Fruit fly (Drosophila melanogaster) whole organism, embryonic: Measurements from ENCODE around the gene CG34107.

Experiments used
- Antp ChIP-seq: fragments of 200-800 bp; sonication (Bioruptor generic); optimal IDR thresholded peaks from 3 replicates; lab custom pipeline; 2016; ENCODE audit warnings: missing biosample characterization, missing genetic modification characterization
- Awh ChIP-seq: fragments of 200-800 bp; sonication (Bioruptor generic); IDR thresholded peaks from 2 replicates; pipeline ENCODE4, ENCODE4 v1.3.6; 2022; ENCODE audit warnings: missing biosample characterization, missing genetic modification characterization
- CG10209 ChIP-seq: fragments of 200-800 bp; sonication (Bioruptor generic); optimal IDR thresholded peaks from 3 replicates; lab custom pipeline; 2017; ENCODE audit warnings: missing biosample characterization, mild to moderate bottlenecking, missing genetic modification characterization, missing genetic modification reagents
- CG11456 ChIP-seq: fragments of 200-800 bp; sonication (Bioruptor generic); IDR thresholded peaks from 3 replicates; pipeline ENCODE4 v1.3.6; 2022; ENCODE audit warnings: missing biosample characterization, missing genetic modification characterization
- CG11696 ChIP-seq: fragments of 200-800 bp; sonication (Bioruptor generic); IDR thresholded peaks from 2 replicates; pipeline ENCODE4 v1.3.6; 2022; ENCODE audit warnings: missing biosample characterization, missing genetic modification characterization
- CG12299 ChIP-seq: fragments of 200-800 bp; sonication (Bioruptor generic); optimal IDR thresholded peaks from 2 replicates; lab custom pipeline; 2018; ENCODE audit warnings: missing biosample characterization, mild to moderate bottlenecking, missing genetic modification characterization
- CG13775 ChIP-seq: fragments of 200-800 bp; sonication (Bioruptor generic); optimal IDR thresholded peaks from 3 replicates; lab custom pipeline; 2017; ENCODE audit warnings: missing biosample characterization, mild to moderate bottlenecking, missing genetic modification characterization
- CG14710 ChIP-seq: fragments of 200-800 bp; sonication (Bioruptor generic); optimal IDR thresholded peaks from 3 replicates; lab custom pipeline; 2019; ENCODE audit warnings: missing biosample characterization, mild to moderate bottlenecking, missing genetic modification characterization, moderate library complexity
- CG14965 ChIP-seq: fragments of 200-800 bp; sonication (Bioruptor generic); optimal IDR thresholded peaks from 2 replicates; lab custom pipeline; 2016; ENCODE audit warnings: missing biosample characterization, missing genetic modification characterization, borderline replicate concordance
- CG15269 ChIP-seq: fragments of 200-800 bp; sonication (Bioruptor generic); optimal IDR thresholded peaks from 2 replicates; lab custom pipeline; 2018; ENCODE audit warnings: missing biosample characterization, mild to moderate bottlenecking, missing genetic modification characterization, moderate library complexity
- CG15696 ChIP-seq: fragments of 200-800 bp; sonication (Bioruptor generic); optimal IDR thresholded peaks from 2 replicates; lab custom pipeline; 2019; ENCODE audit warnings: missing biosample characterization, mild to moderate bottlenecking, missing genetic modification characterization, moderate library complexity
- CG17912 ChIP-seq: fragments of 200-800 bp; sonication (Bioruptor generic); optimal IDR thresholded peaks from 2 replicates; lab custom pipeline; 2018; ENCODE audit warnings: missing biosample characterization, mild to moderate bottlenecking, missing genetic modification characterization
- CG2712 ChIP-seq: fragments of 200-800 bp; optimal IDR thresholded peaks from 3 replicates; lab custom pipeline; 2019; ENCODE audit warnings: missing biosample characterization, mild to moderate bottlenecking, missing genetic modification characterization, moderate library complexity
- CG3065 ChIP-seq: fragments of 200-800 bp; sonication (Bioruptor generic); optimal IDR thresholded peaks from 2 replicates; lab custom pipeline; 2016; ENCODE audit warnings: missing biosample characterization, missing genetic modification characterization
- CG31388 ChIP-seq: fragments of 200-800 bp; sonication (Bioruptor generic); optimal IDR thresholded peaks from 2 replicates; lab custom pipeline; 2016; ENCODE audit warnings: missing biosample characterization, missing genetic modification characterization
- CG4328 ChIP-seq: fragments of 200-800 bp; sonication (Bioruptor generic); optimal IDR thresholded peaks from 3 replicates; lab custom pipeline; 2017; ENCODE audit warnings: missing biosample characterization, missing genetic modification reagents, missing genetic modification characterization
- CG6175 ChIP-seq: fragments of 200-800 bp; sonication (Bioruptor generic); IDR thresholded peaks from 3 replicates; pipeline ENCODE4 v1.3.6; 2022; ENCODE audit warnings: missing biosample characterization, missing genetic modification characterization
- CG7786 ChIP-seq: fragments of 200-800 bp; sonication (Bioruptor generic); optimal IDR thresholded peaks from 2 replicates; lab custom pipeline; 2016; ENCODE audit warnings: missing biosample characterization, missing genetic modification characterization
- CG8388 ChIP-seq: fragments of 200-800 bp; sonication (Bioruptor generic); optimal IDR thresholded peaks from 2 replicates; lab custom pipeline; 2019; ENCODE audit warnings: missing biosample characterization, mild to moderate bottlenecking, missing genetic modification characterization, moderate library complexity
- CG9727 ChIP-seq: fragments of 200-800 bp; sonication (Bioruptor generic); optimal IDR thresholded peaks from 3 replicates; lab custom pipeline; 2017; ENCODE audit warnings: missing biosample characterization, mild to moderate bottlenecking, missing genetic modification characterization
- CG9876 ChIP-seq: fragments of 200-800 bp; sonication (Bioruptor generic); optimal IDR thresholded peaks from 2 replicates; lab custom pipeline; 2016; ENCODE audit warnings: missing biosample characterization, missing genetic modification characterization
- Dbx ChIP-seq: fragments of 200-800 bp; sonication (Bioruptor generic); IDR thresholded peaks from 3 replicates; pipeline ENCODE4 v1.3.6; 2022; ENCODE audit warnings: missing biosample characterization, missing genetic modification characterization
- Dek ChIP-seq: fragments of 200-800 bp; sonication (Bioruptor generic); optimal IDR thresholded peaks from 3 replicates; lab custom pipeline; 2019; ENCODE audit warnings: missing biosample characterization, mild to moderate bottlenecking, missing genetic modification characterization, moderate library complexity
- Dfd ChIP-seq, 2 experiments: fragments of >200 bp; optimal IDR thresholded peaks; 2 replicates each; lab custom pipeline; 2017; ENCODE audit warnings: missing biosample characterization in 2 of 2, missing genetic modification characterization in 2 of 2
- Fer3 ChIP-seq: fragments of 200-800 bp; sonication (Bioruptor generic); optimal IDR thresholded peaks from 2 replicates; lab custom pipeline; 2018; ENCODE audit warnings: missing biosample characterization, mild to moderate bottlenecking, missing genetic modification characterization, moderate library complexity
- GATAe ChIP-seq: fragments of 200-800 bp; sonication (Bioruptor generic); conservative IDR thresholded peaks from 2 replicates; pipeline ENCODE4 v1.3.6; 2022; ENCODE audit warnings: missing biosample characterization, missing genetic modification characterization
- Mes4 ChIP-seq: fragments of 200-800 bp; sonication (Bioruptor generic); optimal IDR thresholded peaks from 2 replicates; lab custom pipeline; 2016; ENCODE audit warnings: missing biosample characterization, missing genetic modification characterization
- Neu2 ChIP-seq: fragments of 200-800 bp; sonication (Bioruptor generic); optimal IDR thresholded peaks from 3 replicates; lab custom pipeline; 2016; ENCODE audit warnings: missing biosample characterization, missing genetic modification characterization, borderline replicate concordance
- Trl ChIP-seq, 3 experiments: fragments of >200 bp in 2 of 3; fragments of 200-800 bp in 1 of 3; sonication (Bioruptor generic) in 1 of 3; optimal IDR thresholded peaks; 2 replicates in 1 of 3; 3 replicates in 2 of 3; lab custom pipeline; 2016 to 2017; ENCODE audit warnings: missing biosample characterization in 1 of 3, missing genetic modification characterization in 1 of 3
- Xbp1 ChIP-seq: fragments of 200-800 bp; sonication (Bioruptor generic); optimal IDR thresholded peaks from 3 replicates; lab custom pipeline; 2016; ENCODE audit warnings: missing biosample characterization, mild to moderate bottlenecking, missing genetic modification characterization
- az2 ChIP-seq: fragments of 200-800 bp; sonication (Bioruptor generic); optimal IDR thresholded peaks from 3 replicates; lab custom pipeline; 2016; ENCODE audit warnings: missing biosample characterization, missing genetic modification characterization
- cad ChIP-seq: fragments of >200 bp; optimal IDR thresholded peaks from 2 replicates; lab custom pipeline; 2017; ENCODE audit warnings: missing biosample characterization, missing genetic modification characterization
- cg ChIP-seq: fragments of 200-800 bp; sonication (Bioruptor generic); optimal IDR thresholded peaks from 3 replicates; lab custom pipeline; 2019; ENCODE audit warnings: missing biosample characterization, mild to moderate bottlenecking, missing genetic modification characterization, moderate library complexity
- chif ChIP-seq, 2 experiments: fragments of 200-800 bp; sonication (Bioruptor generic); optimal IDR thresholded peaks; 3 replicates each; lab custom pipeline; 2016; ENCODE audit warnings: missing biosample characterization in 2 of 2, missing genetic modification characterization in 2 of 2
- chm ChIP-seq: fragments of 200-800 bp; sonication (Bioruptor generic); IDR thresholded peaks from 2 replicates; pipeline ENCODE4 v1.3.6; 2022; ENCODE audit warnings: missing biosample characterization, missing genetic modification characterization
- crp ChIP-seq, 2 experiments: fragments of 200-800 bp; sonication (Bioruptor generic); optimal IDR thresholded peaks; 2 replicates in 1 of 2; 3 replicates in 1 of 2; lab custom pipeline; 2017; ENCODE audit warnings: missing biosample characterization in 2 of 2, missing genetic modification characterization in 2 of 2, mild to moderate bottlenecking in 1 of 2, moderate library complexity in 1 of 2
- dimm ChIP-seq: fragments of 200-800 bp; sonication (Bioruptor generic); IDR thresholded peaks from 2 replicates; pipeline ENCODE4 v1.3.6; 2022; ENCODE audit warnings: missing biosample characterization, missing genetic modification characterization
- dysf ChIP-seq: fragments of 200-800 bp; sonication (Bioruptor generic); IDR thresholded peaks from 3 replicates; pipeline ENCODE4 v1.3.6; 2022; ENCODE audit warnings: missing biosample characterization, missing genetic modification characterization
- fd102C ChIP-seq: fragments of 200-800 bp; sonication (Bioruptor generic); optimal IDR thresholded peaks from 2 replicates; lab custom pipeline; 2018; ENCODE audit warnings: missing biosample characterization, mild to moderate bottlenecking, missing genetic modification characterization, moderate library complexity
- fd96Cb ChIP-seq: fragments of 200-800 bp; sonication (Bioruptor generic); optimal IDR thresholded peaks from 2 replicates; lab custom pipeline; 2018; ENCODE audit warnings: missing biosample characterization, mild to moderate bottlenecking, missing genetic modification characterization, moderate library complexity
- grau ChIP-seq: fragments of 200-800 bp; optimal IDR thresholded peaks from 3 replicates; lab custom pipeline; 2019; ENCODE audit warnings: missing biosample characterization, mild to moderate bottlenecking, missing genetic modification characterization, moderate library complexity
- h ChIP-seq: fragments of >200 bp; optimal IDR thresholded peaks from 2 replicates; lab custom pipeline; 2017
- oc ChIP-seq: fragments of 200-800 bp; sonication (Bioruptor generic); optimal IDR thresholded peaks from 2 replicates; lab custom pipeline; 2018; ENCODE audit warnings: missing biosample characterization, mild to moderate bottlenecking, missing genetic modification characterization, moderate library complexity
- ranshi ChIP-seq: fragments of 200-800 bp; sonication (Bioruptor generic); IDR thresholded peaks from 2 replicates; pipeline ENCODE4 v1.3.6; 2022; ENCODE audit warnings: missing biosample characterization, missing genetic modification characterization
- sd ChIP-seq: fragments of 200-800 bp; sonication (Bioruptor generic); optimal IDR thresholded peaks from 3 replicates; lab custom pipeline; 2018; ENCODE audit warnings: missing biosample characterization, mild to moderate bottlenecking, missing genetic modification characterization, moderate library complexity
- sim ChIP-seq: fragments of 200-800 bp; sonication (Bioruptor generic); IDR thresholded peaks from 2 replicates; pipeline ENCODE4 v1.3.6; 2022; ENCODE audit warnings: missing biosample characterization, missing genetic modification characterization
- slbo ChIP-seq: fragments of 200-800 bp; sonication (Bioruptor generic); IDR thresholded peaks from 2 replicates; pipeline ENCODE4 v1.3.6; 2022; ENCODE audit warnings: missing biosample characterization, missing genetic modification characterization
- sna ChIP-seq: fragments of 200-800 bp; sonication (Bioruptor generic); IDR thresholded peaks from 2 replicates; pipeline ENCODE4 v1.3.6; 2022; ENCODE audit warnings: missing biosample characterization, missing genetic modification characterization; ENCODE audit not compliant: partially characterized antibody
- tx ChIP-seq: fragments of 200-800 bp; sonication (Bioruptor generic); optimal IDR thresholded peaks from 2 replicates; lab custom pipeline; 2016; ENCODE audit warnings: missing biosample characterization, missing genetic modification characterization
- unpg ChIP-seq: fragments of 200-800 bp; sonication (Bioruptor generic); optimal IDR thresholded peaks from 3 replicates; lab custom pipeline; 2018; ENCODE audit warnings: missing biosample characterization, mild to moderate bottlenecking, missing genetic modification characterization, moderate library complexity

CG34107 gene

DNA sequence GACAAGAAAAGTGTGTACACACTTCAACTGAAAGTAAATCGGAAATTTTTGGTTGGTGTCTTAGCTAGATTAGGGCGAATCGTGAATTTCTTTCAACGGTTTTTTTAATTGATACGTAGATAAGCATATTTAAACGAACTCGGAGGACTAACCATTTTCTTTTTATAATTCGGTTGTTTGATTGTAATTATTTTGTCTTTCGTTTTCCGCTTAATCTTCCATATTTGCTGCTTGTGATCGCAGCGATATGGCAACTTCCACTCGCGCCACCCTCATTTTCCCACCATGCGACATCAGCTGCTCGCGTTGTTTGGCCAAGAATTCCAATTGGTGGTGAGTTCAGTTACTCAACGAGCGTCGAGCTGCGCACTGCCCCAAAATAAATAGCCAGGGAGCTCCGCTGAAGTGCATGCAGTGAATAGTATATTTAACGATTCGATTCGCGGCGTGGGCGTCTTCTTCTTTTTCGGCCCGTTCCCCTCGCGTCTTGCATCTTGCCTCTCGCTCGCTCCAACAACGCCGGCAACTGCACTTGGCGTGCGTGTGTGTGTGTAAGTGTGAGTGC is 39.3 kb downstream of the CG34107 start, which contains the start of gene Nuak (continued):
- TF ChIP-seq Dfd (GFP tag; optimal IDR thresholded peaks at IDR 0.05; lab: Kevin White, UChicago) (peak in 1 of 2 experiments; percentile 77), dysf (no peak), CG17912 (GFP tag; lab: Kevin White, UChicago) (peak; percentile 70), CG2712 (tag; lab: Kevin White, UChicago) (peak; percentile 86), Awh (no peak), CG14710 (tag; lab: Kevin White, UChicago) (peak; percentile 100), unpg (GFP tag; lab: Kevin White, UChicago) (peak; percentile 81), CG12299 (tag; lab: Kevin White, UChicago) (peak; percentile 78), CG3065 (peak; percentile 70), chm (GFP tag; lab: Robert Waterston, UW) (no peak), CG4328 (GFP tag; lab: Kevin White, UChicago) (peak; percentile 68), cg (GFP tag; lab: Kevin White, UChicago) (no peak), slbo (no peak), fd96Cb (tag; lab: Kevin White, UChicago) (peak; percentile 71), CG6175 (GFP tag; lab: Robert Waterston, UW) (no peak), Dek (tag; lab: Kevin White, UChicago) (peak; percentile 79), CG11696 (no peak), Mes4 (GFP tag; lab: Kevin White, UChicago) (peak; percentile 86), CG9727 (GFP tag; lab: Kevin White, UChicago) (peak; percentile 92), h (lab: Kevin White, UChicago) (no peak), crp (GFP tag; optimal IDR thresholded peaks at IDR 0.05; lab: Kevin White, UChicago) (peak; percentile 93 to 99), sna (GFP tag; lab: Robert Waterston, UW) (no peak), tx (GFP tag; lab: Kevin White, UChicago) (peak; percentile 94), Neu2 (GFP tag; lab: Kevin White, UChicago) (peak; percentile 51), CG9876 (GFP tag; lab: Kevin White, UChicago) (peak; percentile 91), Dbx (GFP tag; lab: Robert Waterston, UW) (no peak), Xbp1 (GFP tag; lab: Kevin White, UChicago) (peak; percentile 95), CG10209 (GFP tag; lab: Kevin White, UChicago) (peak; percentile 84), Fer3 (tag; lab: Kevin White, UChicago) (peak; percentile 83), sd (tag; lab: Kevin White, UChicago) (peak; percentile 99), az2 (peak; percentile 88), CG11456 (GFP tag; lab: Robert Waterston, UW) (no peak), CG15269 (tag; lab: Kevin White, UChicago) (peak; percentile 85), CG8388 (GFP tag; lab: Kevin White, UChicago) (peak; percentile 69), CG13775 (GFP tag; lab: Kevin White, UChicago) (peak; percentile 90), CG15696 (tag; lab: Kevin White, UChicago) (peak; percentile 79), CG7786 (peak; percentile 94), grau (tag; lab: Kevin White, UChicago) (peak; percentile 87), Trl (optimal IDR thresholded peaks at IDR 0.05; lab: Kevin White, UChicago) (no peak), Trl (GFP tag; optimal IDR thresholded peaks at IDR 0.05; lab: Kevin White, UChicago) (peak; percentile 94), GATAe (GFP tag; lab: Robert Waterston, UW) (no peak), chif (GFP tag; optimal IDR thresholded peaks at IDR 0.05; lab: Kevin White, UChicago) (peak; percentile 83 to 88), ranshi (GFP tag; lab: Robert Waterston, UW) (no peak), cad (no peak), sim (GFP tag; lab: Robert Waterston, UW) (no peak), Antp (GFP tag; lab: Kevin White, UChicago) (peak; percentile 99), fd102C (GFP tag; lab: Kevin White, UChicago) (peak; percentile 40), oc (tag; lab: Kevin White, UChicago) (peak; percentile 38), dimm (GFP tag; lab: Robert Waterston, UW) (no peak), CG31388 (peak; percentile 54), CG14965 (peak; percentile 40)
